Worm (Caenorhabditis elegans) whole organism, mixed stage, embryonic: ENCODE data around the gene dgk-2.

Source experiments
- M03D4.4 ChIP-seq: sonication (generic microtip); optimal IDR thresholded peaks from 2 replicates; lab custom pipeline; 2017; ENCODE audit warnings: mild to moderate bottlenecking, missing genetic modification characterization, missing compliant biosample characterization
- bed-3 ChIP-seq: fragments of 200-800 bp; sonication (Bioruptor generic); optimal IDR thresholded peaks from 3 replicates; lab custom pipeline; 2018; ENCODE audit warnings: mild to moderate bottlenecking, missing genetic modification characterization, moderate library complexity, missing compliant biosample characterization
- blmp-1 ChIP-seq: fragments of 150-350 bp; optimal IDR thresholded peaks from 2 replicates; lab custom pipeline; 2014; ENCODE audit warnings: missing biosample characterization, missing genetic modification characterization
- ceh-39 ChIP-seq: fragments of 150-350 bp; optimal IDR thresholded peaks from 2 replicates; lab custom pipeline; 2014; ENCODE audit warnings: missing biosample characterization, missing genetic modification characterization
- ceh-43 ChIP-seq: fragments of 200-800 bp; sonication (Bioruptor generic); optimal IDR thresholded peaks from 2 replicates; lab custom pipeline; 2018; ENCODE audit warnings: mild to moderate bottlenecking, missing genetic modification characterization, moderate library complexity, missing compliant biosample characterization
- ces-1 ChIP-seq: fragments of 150-350 bp; optimal IDR thresholded peaks from 2 replicates; lab custom pipeline; 2014; ENCODE audit warnings: missing biosample characterization, missing genetic modification reagents, missing genetic modification characterization
- cnd-1 ChIP-seq: fragments of 200-800 bp; sonication (Bioruptor generic); optimal IDR thresholded peaks from 2 replicates; lab custom pipeline; 2018; ENCODE audit warnings: mild to moderate bottlenecking, missing genetic modification characterization, missing compliant biosample characterization
- drap-1 ChIP-seq: fragments of 200-800 bp; sonication (Bioruptor generic); optimal IDR thresholded peaks from 3 replicates; lab custom pipeline; 2018; ENCODE audit warnings: mild to moderate bottlenecking, missing genetic modification characterization, missing compliant biosample characterization
- elt-1 ChIP-seq: sonication (generic microtip); optimal IDR thresholded peaks from 2 replicates; lab custom pipeline; 2017; ENCODE audit warnings: missing genetic modification characterization, mild to moderate bottlenecking, missing compliant biosample characterization, antibody characterized with exemption, moderate library complexity, borderline replicate concordance; ENCODE audit not compliant: insufficient read depth
- elt-3 ChIP-seq: fragments of 150-350 bp; optimal IDR thresholded peaks from 2 replicates; lab custom pipeline; 2014; ENCODE audit warnings: missing biosample characterization, missing genetic modification characterization
- flh-1 ChIP-seq: fragments of 200-800 bp; sonication (Bioruptor generic); optimal IDR thresholded peaks from 2 replicates; lab custom pipeline; 2018; ENCODE audit warnings: mild to moderate bottlenecking, missing genetic modification characterization, moderate library complexity, missing compliant biosample characterization
- ham-2 ChIP-seq: fragments of 200-800 bp; sonication (Bioruptor generic); optimal IDR thresholded peaks from 2 replicates; lab custom pipeline; 2018; ENCODE audit warnings: mild to moderate bottlenecking, missing genetic modification characterization, missing compliant biosample characterization
- hlh-1 ChIP-seq: fragments of 150-350 bp; optimal IDR thresholded peaks from 2 replicates; lab custom pipeline; 2014; ENCODE audit warnings: missing biosample characterization, missing genetic modification reagents, missing genetic modification characterization
- lin-13 ChIP-seq: fragments of 150-350 bp; optimal IDR thresholded peaks from 2 replicates; lab custom pipeline; 2014; ENCODE audit warnings: missing biosample characterization, missing genetic modification characterization
- lin-32 ChIP-seq: fragments of 200-800 bp; sonication (Bioruptor generic); optimal IDR thresholded peaks from 2 replicates; lab custom pipeline; 2018; ENCODE audit warnings: mild to moderate bottlenecking, missing genetic modification characterization, missing compliant biosample characterization
- lsy-2 ChIP-seq: fragments of 150-350 bp; optimal IDR thresholded peaks from 2 replicates; lab custom pipeline; 2014; ENCODE audit warnings: missing biosample characterization, missing genetic modification characterization
- mab-5 ChIP-seq: fragments of 150-350 bp; optimal IDR thresholded peaks from 2 replicates; lab custom pipeline; 2014; ENCODE audit warnings: missing biosample characterization, missing genetic modification characterization
- mep-1 ChIP-seq: fragments of 150-350 bp; optimal IDR thresholded peaks from 2 replicates; lab custom pipeline; 2017; ENCODE audit warnings: missing biosample characterization, missing genetic modification reagents, missing genetic modification characterization, inconsistent platforms
- mls-2 ChIP-seq: sonication (generic microtip); optimal IDR thresholded peaks from 2 replicates; lab custom pipeline; 2016; ENCODE audit warnings: mild to moderate bottlenecking, missing genetic modification characterization, moderate library complexity, missing compliant biosample characterization
- nhr-12 ChIP-seq: fragments of 150-350 bp; optimal IDR thresholded peaks from 2 replicates; lab custom pipeline; 2014; ENCODE audit warnings: missing biosample characterization, missing genetic modification characterization
- nhr-2 ChIP-seq: fragments of 150-350 bp; optimal IDR thresholded peaks from 2 replicates; lab custom pipeline; 2014; ENCODE audit warnings: missing biosample characterization, missing genetic modification characterization
- nhr-237 ChIP-seq: fragments of 150-350 bp; optimal IDR thresholded peaks from 2 replicates; lab custom pipeline; 2014; ENCODE audit warnings: missing biosample characterization, missing genetic modification characterization
- nhr-28 ChIP-seq: fragments of 150-350 bp; optimal IDR thresholded peaks from 2 replicates; lab custom pipeline; 2014; ENCODE audit warnings: missing biosample characterization, missing genetic modification characterization
- nhr-76 ChIP-seq: sonication (generic microtip); optimal IDR thresholded peaks from 2 replicates; lab custom pipeline; 2017; ENCODE audit warnings: missing biosample characterization, missing genetic modification characterization
- pha-4 ChIP-seq: fragments of 150-350 bp; optimal IDR thresholded peaks from 2 replicates; lab custom pipeline; 2018; ENCODE audit warnings: missing biosample characterization, missing genetic modification reagents, missing genetic modification characterization
- sem-2 ChIP-seq: fragments of 200-800 bp; sonication (Bioruptor generic); optimal IDR thresholded peaks from 2 replicates; lab custom pipeline; 2018; ENCODE audit warnings: mild to moderate bottlenecking, missing genetic modification characterization, missing compliant biosample characterization
- snpc-4 ChIP-seq: fragments of 150-350 bp; optimal IDR thresholded peaks from 2 replicates; lab custom pipeline; 2014; ENCODE audit warnings: missing biosample characterization, missing genetic modification characterization
- sptf-1 ChIP-seq: sonication (generic microtip); optimal IDR thresholded peaks from 2 replicates; lab custom pipeline; 2017; ENCODE audit warnings: mild to moderate bottlenecking, missing genetic modification characterization, moderate library complexity, missing compliant biosample characterization
- tbx-8 ChIP-seq: fragments of 200-800 bp; sonication (Bioruptor generic); optimal IDR thresholded peaks from 2 replicates; lab custom pipeline; 2018; ENCODE audit warnings: mild to moderate bottlenecking, missing genetic modification characterization, moderate library complexity, missing compliant biosample characterization
- unc-120 ChIP-seq: sonication (generic microtip); optimal IDR thresholded peaks from 2 replicates; lab custom pipeline; 2017; ENCODE audit warnings: missing genetic modification characterization, missing compliant biosample characterization; ENCODE audit not compliant: poor library complexity, severe bottlenecking
- unc-39 ChIP-seq: fragments of 150-350 bp; optimal IDR thresholded peaks from 2 replicates; lab custom pipeline; 2014; ENCODE audit warnings: missing biosample characterization, missing genetic modification characterization
- unc-62 ChIP-seq: fragments of 150-350 bp; optimal IDR thresholded peaks from 2 replicates; lab custom pipeline; 2014; ENCODE audit warnings: missing biosample characterization, missing genetic modification reagents, missing genetic modification characterization
- zip-8 ChIP-seq: fragments of 150-350 bp; optimal IDR thresholded peaks from 2 replicates; lab custom pipeline; 2014; ENCODE audit warnings: missing biosample characterization, missing genetic modification characterization
- ztf-11 ChIP-seq: fragments of 150-350 bp; optimal IDR thresholded peaks from 2 replicates; lab custom pipeline; 2014; ENCODE audit warnings: missing biosample characterization, missing genetic modification characterization

The dgk-2 gene

DNA sequence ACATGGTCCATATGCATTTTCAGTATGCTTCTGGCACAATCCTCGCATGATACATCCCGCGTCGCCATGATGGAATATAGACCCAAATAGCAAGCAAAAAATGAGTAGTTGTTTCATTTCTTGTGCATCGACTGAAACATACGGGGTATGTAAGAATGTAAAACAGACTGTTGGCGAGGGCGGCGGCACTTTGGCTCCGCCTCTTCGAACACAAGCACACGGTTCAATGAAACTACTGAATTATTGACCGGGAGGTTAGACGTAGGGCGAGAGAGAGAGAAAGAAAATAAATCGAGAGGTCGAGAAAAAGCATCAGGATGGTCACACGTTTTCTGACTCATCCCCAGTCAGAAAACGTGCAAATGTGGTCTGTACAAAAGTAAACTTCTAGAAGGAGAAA is 24.2 kb downstream of the dgk-2 start:
- TF ChIP-seq lsy-2 (no peak), sptf-1 (tag; lab: Kevin White, UChicago) (no peak), elt-3 (tag; lab: Kevin White, UChicago) (no peak), nhr-12 (tag; lab: Kevin White, UChicago) (no peak), nhr-2 (tag; lab: Kevin White, UChicago) (no peak), nhr-76 (tag; lab: Kevin White, UChicago) (no peak), unc-62 (GFP tag; lab: Kevin White, UChicago) (no peak), nhr-28 (tag; lab: Kevin White, UChicago) (no peak), tbx-8 (GFP tag; lab: Kevin White, UChicago) (no peak), mab-5 (no peak), lin-32 (GFP tag; lab: Kevin White, UChicago) (no peak)

DNA sequence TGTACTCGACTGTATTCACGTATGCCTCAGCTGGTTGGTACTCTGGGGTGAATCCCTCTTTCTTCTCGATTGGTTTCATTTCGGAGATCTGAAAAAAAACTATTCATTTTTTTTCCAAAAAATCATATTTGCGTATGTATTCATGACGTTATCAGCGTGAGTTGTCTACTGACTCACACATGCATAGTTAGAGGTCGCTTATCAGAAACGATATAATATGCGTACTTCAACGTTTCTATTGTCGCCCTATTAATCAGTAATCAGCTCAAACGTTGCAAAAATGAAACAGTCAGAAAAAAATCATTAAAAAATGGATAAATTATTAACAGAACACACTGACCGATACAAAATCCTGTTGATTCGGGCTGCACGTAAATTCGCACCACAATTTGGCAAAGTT is 25.7 kb downstream of the dgk-2 start:
- TF ChIP-seq mep-1 (no peak), ces-1 (GFP tag; lab: Kevin White, UChicago) (no peak), M03D4.4 (no peak), elt-3 (tag; lab: Kevin White, UChicago) (no peak), lsy-2 (no peak), mab-5 (no peak), elt-1 (tag; lab: Kevin White, UChicago) (no peak), nhr-28 (tag; lab: Kevin White, UChicago) (no peak), zip-8 (tag; lab: Kevin White, UChicago) (no peak), lin-32 (GFP tag; lab: Kevin White, UChicago) (no peak), cnd-1 (tag; lab: Kevin White, UChicago) (no peak), snpc-4 (tag; lab: Kevin White, UChicago) (no peak)

DNA sequence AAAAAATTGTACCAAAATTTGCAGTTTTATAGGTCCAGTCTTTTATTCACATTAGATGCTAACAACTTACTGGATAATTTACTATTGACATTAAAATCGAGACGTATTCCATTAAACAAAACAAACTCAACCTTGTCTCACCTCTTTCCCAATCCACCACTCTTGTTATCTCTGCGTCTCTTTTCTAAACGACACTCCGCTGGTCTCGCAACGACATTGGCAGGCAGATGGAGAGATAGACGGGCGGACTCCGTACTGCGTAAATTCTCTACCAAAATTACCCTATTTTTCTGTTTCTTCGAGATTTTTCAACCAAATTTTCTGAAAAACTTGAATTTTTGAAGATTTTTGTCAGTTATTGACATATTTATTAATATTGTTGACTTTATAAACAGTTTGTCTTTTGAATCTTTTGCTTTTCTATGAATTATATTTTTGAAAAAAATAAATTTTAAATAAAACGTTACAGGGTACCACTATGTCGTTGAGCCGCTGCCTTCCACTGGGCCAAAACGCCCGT is 34.8 kb downstream of the dgk-2 start, which contains the start of gene asb-2:
Gene asb-2, plus strand, starts transcription at position 470 of the 520 bp plus-strand sequence.
- TF ChIP-seq elt-3 (tag; lab: Kevin White, UChicago) (no peak), ces-1 (GFP tag; lab: Kevin White, UChicago) (peak; percentile 34), blmp-1 (no peak), ztf-11 (tag; lab: Kevin White, UChicago) (no peak), lsy-2 (peak; percentile 78), M03D4.4 (no peak), nhr-28 (tag; lab: Kevin White, UChicago) (no peak), lin-13 (tag; lab: Kevin White, UChicago) (peak; percentile 89), hlh-1 (peak; percentile 61), sem-2 (GFP tag; lab: Kevin White, UChicago) (no peak), zip-8 (tag; lab: Kevin White, UChicago) (no peak), drap-1 (no peak), ceh-39 (tag; lab: Kevin White, UChicago) (peak; percentile 39), nhr-237 (peak; percentile 77), snpc-4 (tag; lab: Kevin White, UChicago) (no peak), lin-32 (GFP tag; lab: Kevin White, UChicago) (no peak), flh-1 (GFP tag; lab: Kevin White, UChicago) (no peak), ceh-43 (GFP tag; lab: Kevin White, UChicago) (no peak), unc-62 (GFP tag; lab: Kevin White, UChicago) (peak; percentile 65), elt-1 (tag; lab: Kevin White, UChicago) (no peak), tbx-8 (GFP tag; lab: Kevin White, UChicago) (no peak), mls-2 (tag; lab: Kevin White, UChicago) (no peak), mab-5 (no peak), pha-4 (tag; lab: Kevin White, UChicago) (peak; percentile 88), mep-1 (peak; percentile 95), nhr-2 (tag; lab: Kevin White, UChicago) (no peak), unc-120 (tag; lab: Kevin White, UChicago) (peak; percentile 44), unc-39 (tag; lab: Kevin White, UChicago) (no peak), ham-2 (GFP tag; lab: Kevin White, UChicago) (no peak), nhr-12 (tag; lab: Kevin White, UChicago) (no peak), bed-3 (GFP tag; lab: Kevin White, UChicago) (no peak)
